Worm (Caenorhabditis elegans): ENCODE results near the gene nhr-30.

ce11 chrV:9001175-9001574 lies 43.8 kb upstream of the nhr-30 start, which contains the start of gene F59E11.2:
- TF ChIP-seq nhr-11 (tag; optimal IDR thresholded peaks at IDR 0.05) (no peak), nhr-25 (tag; optimal IDR thresholded peaks at IDR 0.05) (no peak)
